Worm (Caenorhabditis elegans): ENCODE results near the gene F38B6.6.
A peak's percentile ranks its signal among the peaks of the same experiment; 100 is the strongest.

The F38B6.6 gene

ce11 chrX:6653173-6653572 lies 36.7 kb downstream of the F38B6.6 start (continued):
- TF ChIP-seq mdt-29 (GFP tag; IDR thresholded peaks at IDR 0.05): no peak
- TF ChIP-seq ZK337.2 (GFP tag; IDR thresholded peaks at IDR 0.05): no peak
- no peak for TF ChIP-seq lin-29 (GFP tag; IDR thresholded peaks at IDR 0.05)
- no peak for TF ChIP-seq arid-1 (GFP tag; conservative IDR thresholded peaks at IDR 0.05)
- TF ChIP-seq zip-11 (GFP tag; IDR thresholded peaks at IDR 0.05): no peak
- TF ChIP-seq rbr-2 (tag; optimal IDR thresholded peaks at IDR 0.05): no peak
- TF ChIP-seq zfp-3 (GFP tag; conservative IDR thresholded peaks at IDR 0.05): no peak
- TF ChIP-seq F44E2.7 (GFP tag; IDR thresholded peaks at IDR 0.05): no peak
- TF ChIP-seq daf-16 (GFP tag; optimal IDR thresholded peaks at IDR 0.05): no peak
- TF ChIP-seq daf-16 (tag; optimal IDR thresholded peaks at IDR 0.05): no peak
- TF ChIP-seq Y105C5A.15 (GFP tag; IDR thresholded peaks at IDR 0.05): no peak
- TF ChIP-seq vab-7 (GFP tag; IDR thresholded peaks at IDR 0.05): no peak
- TF ChIP-seq jun-1 (tag; optimal IDR thresholded peaks at IDR 0.05): no peak
- peak in 1 of 2 experiments; percentile 80 for TF ChIP-seq unc-62 (GFP tag; optimal IDR thresholded peaks at IDR 0.05 in 1 of 2)
- TF ChIP-seq unc-62 (tag; optimal IDR thresholded peaks at IDR 0.05): no peak
- no peak for TF ChIP-seq duxl-1 (tag; optimal IDR thresholded peaks at IDR 0.05; ENCODE audit: poor library complexity)
- no peak for TF ChIP-seq spr-1 (tag; optimal IDR thresholded peaks at IDR 0.05)
- peak; percentile 71 for TF ChIP-seq dmd-6 (GFP tag; IDR thresholded peaks at IDR 0.05)
- TF ChIP-seq nhr-48 (tag; optimal IDR thresholded peaks at IDR 0.05): peak; percentile 44

- TF ChIP-seq ceh-32 (tag; optimal IDR thresholded peaks at IDR 0.05; ENCODE audit: poor library complexity) (no peak), nhr-28 (tag; optimal IDR thresholded peaks at IDR 0.05) (peak; percentile 4), hlh-30 (tag; optimal IDR thresholded peaks at IDR 0.05; ENCODE audit: insufficient read depth) (peak; percentile 20), mxl-3 (GFP tag; optimal IDR thresholded peaks at IDR 0.05) (peak; percentile 76)
Observed at ce11 chrX:6649573-6649972, 40.3 kb downstream of the F38B6.6 start.

- no peak for TF ChIP-seq daf-16 (GFP tag; optimal IDR thresholded peaks at IDR 0.05)
- peak; percentile 74 for TF ChIP-seq daf-16 (tag; optimal IDR thresholded peaks at IDR 0.05)
- TF ChIP-seq dve-1 (tag; optimal IDR thresholded peaks at IDR 0.05; ENCODE audit: insufficient read depth): peak; percentile 47
- TF ChIP-seq ztf-11 (tag; optimal IDR thresholded peaks at IDR 0.05): no peak
- TF ChIP-seq spr-3 (GFP tag; optimal IDR thresholded peaks at IDR 0.05): no peak
- TF ChIP-seq lsy-2 (tag; optimal IDR thresholded peaks at IDR 0.05): no peak
- TF ChIP-seq dmd-9 (GFP tag; IDR thresholded peaks at IDR 0.05): no peak
- no peak for TF ChIP-seq nhr-48 (tag; optimal IDR thresholded peaks at IDR 0.05)
- peak; percentile 55 for TF ChIP-seq pqm-1 (tag; optimal IDR thresholded peaks at IDR 0.05)
- no peak for TF ChIP-seq ZK546.5 (tag; optimal IDR thresholded peaks at IDR 0.05)
- TF ChIP-seq zfp-3 (GFP tag; conservative IDR thresholded peaks at IDR 0.05): no peak
- TF ChIP-seq lin-39 (tag; optimal IDR thresholded peaks at IDR 0.05): no peak
- peak; percentile 6 for TF ChIP-seq nhr-28 (tag; optimal IDR thresholded peaks at IDR 0.05)
- no peak for TF ChIP-seq nhr-77 (tag; optimal IDR thresholded peaks at IDR 0.05)
- no peak for TF ChIP-seq ceh-32 (tag; optimal IDR thresholded peaks at IDR 0.05; ENCODE audit: poor library complexity)
- TF ChIP-seq nhr-237 (tag; optimal IDR thresholded peaks at IDR 0.05): no peak
- TF ChIP-seq mdl-1 (tag; optimal IDR thresholded peaks at IDR 0.05): no peak
- TF ChIP-seq nhr-102 (tag; optimal IDR thresholded peaks at IDR 0.05): no peak
- no peak for TF ChIP-seq mep-1 (tag; optimal IDR thresholded peaks at IDR 0.05)
- no peak for TF ChIP-seq jun-1 (tag; optimal IDR thresholded peaks at IDR 0.05)
- peak; percentile 45; the same call in 1 of the 2 replicates for TF ChIP-seq dmd-6 (GFP tag; IDR thresholded peaks at IDR 0.05)
- no peak for TF ChIP-seq aha-1 (tag)
- no peak for TF ChIP-seq gei-8 (GFP tag; optimal IDR thresholded peaks at IDR 0.05)
- TF ChIP-seq lir-3 (tag; optimal IDR thresholded peaks at IDR 0.05): no peak
- no peak for TF ChIP-seq mxl-2 (GFP tag; conservative IDR thresholded peaks at IDR 0.05)
- TF ChIP-seq F44E2.7 (GFP tag; IDR thresholded peaks at IDR 0.05): no peak
- TF ChIP-seq nhr-76 (tag; optimal IDR thresholded peaks at IDR 0.05): no peak
- TF ChIP-seq attf-4 (tag; optimal IDR thresholded peaks at IDR 0.05): no peak
- TF ChIP-seq ceh-28 (tag; optimal IDR thresholded peaks at IDR 0.05): no peak
- no peak for TF ChIP-seq lin-29 (GFP tag; IDR thresholded peaks at IDR 0.05)
- TF ChIP-seq egl-43 (GFP tag; IDR thresholded peaks at IDR 0.05): no peak
- TF ChIP-seq Y105C5A.15 (GFP tag; IDR thresholded peaks at IDR 0.05): no peak
- peak; percentile 50 for TF ChIP-seq hlh-11 (tag; optimal IDR thresholded peaks at IDR 0.05)
- TF ChIP-seq sdz-12 (GFP tag; optimal IDR thresholded peaks at IDR 0.05): no peak
- TF ChIP-seq lin-38 (GFP tag; IDR thresholded peaks at IDR 0.05): no peak
Observed at ce11 chrX:6646387-6647061, 43.4 kb downstream of the F38B6.6 start.

Data from whole organism, L4 larva.